Worm (Caenorhabditis elegans) whole organism, late embryonic: Measurements from ENCODE around the gene islo-1.
A peak's percentile ranks its signal among the peaks of the same experiment; 100 is the strongest.

Experiments
- C38D4.7 ChIP-seq: fragments of 200-800 bp; sonication (Bioruptor generic); optimal IDR thresholded peaks from 2 replicates; lab custom pipeline; 2018; ENCODE audit warnings: mild to moderate bottlenecking, missing genetic modification characterization, moderate library complexity, missing compliant biosample characterization
- F13H6.1 ChIP-seq: sonication (generic microtip); optimal IDR thresholded peaks from 2 replicates; lab custom pipeline; 2016; ENCODE audit warnings: missing genetic modification characterization, missing compliant biosample characterization
- K02D7.2 ChIP-seq: sonication (generic microtip); optimal IDR thresholded peaks from 2 replicates; lab custom pipeline; 2017; ENCODE audit warnings: mild to moderate bottlenecking, missing genetic modification characterization, missing compliant biosample characterization
- K09A11.1 ChIP-seq: sonication (generic microtip); optimal IDR thresholded peaks from 2 replicates; lab custom pipeline; 2017; ENCODE audit warnings: antibody characterized with exemption, mild to moderate bottlenecking, missing genetic modification characterization, missing compliant biosample characterization; ENCODE audit not compliant: insufficient read depth
- T23F11.4 ChIP-seq: fragments of 200-800 bp; sonication (Bioruptor generic); optimal IDR thresholded peaks from 2 replicates; lab custom pipeline; 2018; ENCODE audit warnings: mild to moderate bottlenecking, missing genetic modification characterization, missing compliant biosample characterization
- ahr-1 ChIP-seq: sonication (generic microtip); optimal IDR thresholded peaks from 2 replicates; lab custom pipeline; 2016; ENCODE audit warnings: missing genetic modification characterization, missing compliant biosample characterization
- ceh-19 ChIP-seq: fragments of 200-800 bp; sonication (Bioruptor generic); optimal IDR thresholded peaks from 2 replicates; lab custom pipeline; 2018; ENCODE audit warnings: mild to moderate bottlenecking, missing genetic modification characterization, missing compliant biosample characterization
- ceh-30 ChIP-seq: fragments of 150-350 bp; optimal IDR thresholded peaks from 2 replicates; lab custom pipeline; 2014; ENCODE audit warnings: missing biosample characterization, missing genetic modification characterization
- ceh-31 ChIP-seq: sonication (generic microtip); optimal IDR thresholded peaks from 2 replicates; lab custom pipeline; 2016; ENCODE audit warnings: missing genetic modification characterization, missing compliant biosample characterization
- ceh-9 ChIP-seq: sonication (generic microtip); optimal IDR thresholded peaks from 2 replicates; lab custom pipeline; 2016; ENCODE audit warnings: mild to moderate bottlenecking, missing genetic modification characterization, inconsistent platforms, missing compliant biosample characterization
- dmd-4 ChIP-seq: sonication (generic microtip); optimal IDR thresholded peaks from 2 replicates; lab custom pipeline; 2016; ENCODE audit warnings: borderline replicate concordance, missing genetic modification characterization, missing compliant biosample characterization
- dve-1 ChIP-seq: sonication (generic microtip); optimal IDR thresholded peaks from 2 replicates; lab custom pipeline; 2017; ENCODE audit warnings: antibody characterized with exemption, mild to moderate bottlenecking, missing genetic modification characterization, missing compliant biosample characterization
- elt-2 ChIP-seq: sonication (generic microtip); optimal IDR thresholded peaks from 2 replicates; lab custom pipeline; 2016; ENCODE audit warnings: missing genetic modification reagents, missing genetic modification characterization, missing compliant biosample characterization
- elt-4 ChIP-seq: sonication (generic microtip); optimal IDR thresholded peaks from 2 replicates; lab custom pipeline; 2016; ENCODE audit warnings: missing genetic modification characterization, missing compliant biosample characterization
- eyg-1 ChIP-seq: sonication (generic microtip); optimal IDR thresholded peaks from 2 replicates; lab custom pipeline; 2016; ENCODE audit warnings: missing genotype, missing genetic modification characterization, missing compliant biosample characterization
- fkh-10 ChIP-seq: fragments of 150-350 bp; optimal IDR thresholded peaks from 2 replicates; lab custom pipeline; 2014; ENCODE audit warnings: missing biosample characterization, missing genetic modification reagents, missing genetic modification characterization
- hlh-13 ChIP-seq: fragments of 200-800 bp; sonication (Bioruptor generic); optimal IDR thresholded peaks from 2 replicates; lab custom pipeline; 2018; ENCODE audit warnings: mild to moderate bottlenecking, missing genetic modification characterization, missing compliant biosample characterization
- lin-11 ChIP-seq: fragments of 200-800 bp; sonication (Bioruptor generic); optimal IDR thresholded peaks from 2 replicates; lab custom pipeline; 2018; ENCODE audit warnings: mild to moderate bottlenecking, missing genetic modification characterization, missing compliant biosample characterization
- mec-3 ChIP-seq: sonication (generic microtip); optimal IDR thresholded peaks from 2 replicates; lab custom pipeline; 2016; ENCODE audit warnings: borderline replicate concordance, missing genetic modification characterization, missing compliant biosample characterization
- nhr-232 ChIP-seq: sonication (generic microtip); optimal IDR thresholded peaks from 2 replicates; lab custom pipeline; 2016; ENCODE audit warnings: missing genetic modification characterization, missing compliant biosample characterization
- npax-4 ChIP-seq: sonication (generic microtip); optimal IDR thresholded peaks from 2 replicates; lab custom pipeline; 2016; ENCODE audit warnings: missing genetic modification characterization, missing compliant biosample characterization
- odd-2 ChIP-seq: sonication (generic microtip); optimal IDR thresholded peaks from 2 replicates; lab custom pipeline; 2017; ENCODE audit warnings: antibody characterized with exemption, mild to moderate bottlenecking, missing genetic modification characterization, missing compliant biosample characterization
- ref-2 ChIP-seq: sonication (generic microtip); optimal IDR thresholded peaks from 2 replicates; lab custom pipeline; 2016; ENCODE audit warnings: missing genetic modification characterization, missing compliant biosample characterization
- rnt-1 ChIP-seq: sonication (generic microtip); optimal IDR thresholded peaks from 2 replicates; lab custom pipeline; 2016; ENCODE audit warnings: missing genetic modification characterization, missing compliant biosample characterization
- sdc-2 ChIP-seq: sonication (generic microtip); optimal IDR thresholded peaks from 2 replicates; lab custom pipeline; 2016; ENCODE audit warnings: missing genotype, missing genetic modification characterization, missing compliant biosample characterization
- sox-2 ChIP-seq: fragments of 200-800 bp; sonication (Bioruptor generic); IDR thresholded peaks from 2 replicates; pipeline ENCODE4 v1.3.6; 2022; ENCODE audit warnings: missing genetic modification reagents, missing genetic modification characterization, missing compliant biosample characterization
- unc-3 ChIP-seq, 2 experiments: fragments of 200-800 bp in 1 of 2; sonication (Bioruptor generic) in 1 of 2; sonication (generic microtip) in 1 of 2; conservative IDR thresholded peaks in 1 of 2; optimal IDR thresholded peaks in 1 of 2; 2 replicates each; pipeline versions ENCODE4 v1.3.6 to Lab custom; 2016 to 2022; ENCODE audit warnings: missing compliant biosample characterization in 2 of 2, missing genetic modification characterization in 2 of 2, missing genetic modification reagents in 1 of 2
- unc-42 ChIP-seq: sonication (generic microtip); optimal IDR thresholded peaks from 2 replicates; lab custom pipeline; 2016; ENCODE audit warnings: missing genotype, missing genetic modification characterization, missing compliant biosample characterization
- unc-55 ChIP-seq: sonication (generic microtip); optimal IDR thresholded peaks from 2 replicates; lab custom pipeline; 2017; ENCODE audit warnings: missing biosample characterization, missing genetic modification reagents, missing genetic modification characterization

islo-1 gene

ce11 chrIV:8170264-8170663 lies 34.1 kb downstream of the islo-1 start:
- TF ChIP-seq ref-2 (tag; lab: Kevin White, UChicago) = peak; percentile 7
- TF ChIP-seq rnt-1 (tag; lab: Kevin White, UChicago) = no peak
- TF ChIP-seq dve-1 = peak; percentile 25

DNA sequence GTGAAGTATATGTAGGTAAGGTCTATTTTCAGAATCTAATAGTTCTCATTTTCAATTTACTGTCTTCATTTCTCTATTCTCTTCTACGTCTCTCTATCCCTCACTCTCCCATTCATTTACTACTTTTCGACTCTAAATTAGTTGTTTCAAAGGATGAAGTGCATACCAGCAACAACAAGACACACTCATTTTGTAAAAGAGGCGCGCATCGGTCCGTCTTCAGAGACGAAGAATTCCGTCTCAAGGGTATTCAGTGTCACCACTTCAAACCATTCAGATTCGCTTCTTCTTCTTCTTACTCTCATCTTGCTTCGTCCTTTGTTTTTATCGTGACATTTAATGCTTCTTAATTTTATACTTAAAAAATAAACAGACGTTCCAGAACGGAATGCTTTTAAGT lies 35.2 kb downstream of the islo-1 start:
- TF ChIP-seq elt-4 = no peak
- TF ChIP-seq ceh-9 = no peak
- TF ChIP-seq unc-55 = no peak
- TF ChIP-seq unc-3 (GFP tag; conservative IDR thresholded peaks at IDR 0.05; lab: Robert Waterston, UW) = no peak
- TF ChIP-seq unc-3 (tag; optimal IDR thresholded peaks at IDR 0.05; lab: Kevin White, UChicago) = no peak
- no peak for TF ChIP-seq K09A11.1 (tag; lab: Kevin White, UChicago)

DNA sequence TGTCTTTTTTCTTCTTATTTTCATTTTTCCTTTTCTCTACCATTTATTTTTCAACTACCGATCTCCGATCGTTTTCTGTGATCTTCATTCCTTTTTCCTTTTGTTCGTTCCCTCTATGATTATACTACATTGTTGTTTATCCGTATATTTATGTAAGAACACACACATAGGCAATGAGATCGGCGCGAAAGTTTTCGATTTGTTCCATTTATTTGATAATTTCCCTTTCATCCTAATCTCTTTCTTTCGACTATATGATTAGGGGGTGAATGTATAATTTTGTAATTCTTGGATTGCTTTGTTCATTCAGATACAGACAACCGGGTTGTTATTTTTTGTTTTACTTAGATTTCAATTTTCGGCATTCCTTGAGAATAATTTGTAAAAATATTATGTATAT lies 37.4 kb downstream of the islo-1 start:
- no peak for TF ChIP-seq unc-3 (GFP tag; conservative IDR thresholded peaks at IDR 0.05; lab: Robert Waterston, UW)
- TF ChIP-seq unc-3 (tag; optimal IDR thresholded peaks at IDR 0.05; lab: Kevin White, UChicago) = no peak
- no peak for TF ChIP-seq T23F11.4 (GFP tag; lab: Kevin White, UChicago)
- no peak for TF ChIP-seq odd-2
- TF ChIP-seq lin-11 (tag; lab: Kevin White, UChicago) = no peak
- no peak for TF ChIP-seq ceh-19
- TF ChIP-seq sox-2 (GFP tag; lab: Robert Waterston, UW) = no peak
- no peak for TF ChIP-seq npax-4
- TF ChIP-seq F13H6.1 (tag; lab: Kevin White, UChicago) = no peak
- TF ChIP-seq sdc-2 (tag; lab: Kevin White, UChicago) = no peak
- TF ChIP-seq nhr-232 = no peak
- TF ChIP-seq mec-3 (tag; lab: Kevin White, UChicago) = no peak
- no peak for TF ChIP-seq ahr-1 (tag; lab: Kevin White, UChicago)

- no peak for TF ChIP-seq C38D4.7
- no peak for TF ChIP-seq K09A11.1 (tag; lab: Kevin White, UChicago)
- peak; percentile 48 for TF ChIP-seq elt-2
- no peak for TF ChIP-seq hlh-13 (GFP tag; lab: Kevin White, UChicago)
- no peak for TF ChIP-seq ceh-30 (tag; lab: Kevin White, UChicago)
- TF ChIP-seq, all 69 proteins: peak for 1
Observed at ce11 chrIV:8174792-8175191, 38.6 kb downstream of the islo-1 start.

ce11 chrIV:8175686-8176532 lies 39.7 kb downstream of the islo-1 start, which contains the start of gene pct-1:
Gene pct-1 (plus strand): TSS chrIV:8176482.
- peak; percentile 5 for TF ChIP-seq unc-42
- no peak for TF ChIP-seq eyg-1 (tag; lab: Kevin White, UChicago)
- peak; percentile 11 for TF ChIP-seq ceh-31 (tag; lab: Kevin White, UChicago)

DNA sequence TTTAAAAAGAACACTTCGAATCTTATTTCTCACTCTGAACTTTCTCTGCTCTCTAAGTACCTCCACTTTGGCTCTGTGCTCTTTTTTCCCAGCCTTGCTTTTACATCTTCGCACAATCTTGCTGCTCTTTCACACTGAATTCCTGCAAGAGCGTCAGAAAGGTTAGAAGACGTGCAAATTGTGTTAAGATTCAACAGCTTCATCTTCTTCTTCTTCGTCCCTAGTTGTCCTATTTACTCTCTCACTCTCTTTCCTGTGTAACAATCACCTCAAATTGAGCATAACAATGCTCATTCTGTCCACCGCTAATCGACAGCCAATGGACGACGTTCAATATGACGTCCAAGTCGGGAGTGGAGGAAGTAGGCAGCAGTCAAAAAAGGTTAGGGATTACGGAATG lies 45.2 kb downstream of the islo-1 start:
- TF ChIP-seq dmd-4 (tag; lab: Kevin White, UChicago) (no peak), fkh-10 (GFP tag; lab: Kevin White, UChicago) (peak; percentile 80), unc-42 (peak; percentile 81), K02D7.2 (tag; lab: Kevin White, UChicago) (no peak)
